Fruit fly (Drosophila melanogaster): ENCODE results near the gene Abcd3.

DNA sequence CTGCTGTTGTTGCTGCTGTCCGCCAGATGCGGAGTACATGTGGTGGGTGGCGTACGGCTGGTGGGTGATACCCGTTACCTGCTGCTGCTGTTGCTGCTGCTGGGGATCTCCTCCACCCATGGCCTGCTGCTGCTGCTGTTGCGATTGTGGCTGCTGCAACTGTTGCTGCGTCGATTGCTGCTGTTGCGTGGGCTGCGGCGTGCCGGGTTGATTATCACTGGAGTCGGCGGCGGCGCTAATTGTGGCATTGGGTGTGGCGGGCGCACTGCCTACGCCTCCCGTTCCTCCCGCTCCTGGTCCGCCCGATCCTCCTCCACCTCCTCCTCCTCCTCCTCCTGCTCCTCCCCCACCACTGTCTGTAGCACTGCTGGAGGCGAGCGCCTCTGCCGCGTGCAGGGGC is 31.3 kb downstream of the Abcd3 start:
- TF ChIP-seq GATAd (GFP tag; optimal IDR thresholded peaks at IDR 0.05) (no peak), h (GFP tag; optimal IDR thresholded peaks at IDR 0.05) (no peak), pan (optimal IDR thresholded peaks at IDR 0.05) (no peak)
